Fruit fly (Drosophila melanogaster): ENCODE measurements around the gene Pcyt2.

Gene Pcyt2

dm6 chr3L:1586266-1587054, 33.2 kb downstream of the Pcyt2 start (continued):
- TF ChIP-seq vvl (GFP tag; IDR thresholded peaks at IDR 0.05): peak; percentile 80
- TF ChIP-seq wdn (GFP tag; IDR thresholded peaks at IDR 0.05): no peak
- no peak for TF ChIP-seq ap (GFP tag; IDR thresholded peaks at IDR 0.05)
- TF ChIP-seq CG12299 (tag; optimal IDR thresholded peaks at IDR 0.05): no peak
- TF ChIP-seq stc (GFP tag; IDR thresholded peaks at IDR 0.05): no peak; the same call in 1 of the 2 replicates
- 0 out of 3 replicates have a peak, but pooled peaks have one; percentile 18 for TF ChIP-seq ken (GFP tag; IDR thresholded peaks at IDR 0.05)
- TF ChIP-seq BEAF-32 (GFP tag; optimal IDR thresholded peaks at IDR 0.05): no peak
- TF ChIP-seq peb (GFP tag; IDR thresholded peaks at IDR 0.05): no peak
- peak; percentile 81 for TF ChIP-seq Med (GFP tag)
- TF ChIP-seq ac (GFP tag; optimal IDR thresholded peaks at IDR 0.05): no peak
- peak; percentile 96 to 100 for TF ChIP-seq Trl (optimal IDR thresholded peaks at IDR 0.05)
- peak; percentile 78 for TF ChIP-seq Trl (GFP tag; optimal IDR thresholded peaks at IDR 0.05)
- TF ChIP-seq exex (tag; optimal IDR thresholded peaks at IDR 0.05): peak; percentile 59
- TF ChIP-seq hkb (optimal IDR thresholded peaks at IDR 0.05): no peak
- peak; percentile 56 for TF ChIP-seq hkb (GFP tag; IDR thresholded peaks at IDR 0.05)
- TF ChIP-seq CG11456 (GFP tag; IDR thresholded peaks at IDR 0.05): no peak
- peak; percentile 63; the same call in 2 of the 3 replicates for TF ChIP-seq Doc3 (GFP tag; IDR thresholded peaks at IDR 0.05; ENCODE audit: partially characterized antibody)
- peak; percentile 24 for TF ChIP-seq CG6254 (GFP tag; optimal IDR thresholded peaks at IDR 0.05)
- no peak for TF ChIP-seq run (tag; optimal IDR thresholded peaks at IDR 0.05)
- TF ChIP-seq CG9932 (GFP tag; IDR thresholded peaks at IDR 0.05): no peak
- TF ChIP-seq Ptx1 (GFP tag; IDR thresholded peaks at IDR 0.05): no peak
- no peak for TF ChIP-seq CG12659 (GFP tag; optimal IDR thresholded peaks at IDR 0.05)
- TF ChIP-seq CG34224 (GFP tag; IDR thresholded peaks at IDR 0.05; ENCODE audit: partially characterized antibody): peak; percentile 69
- no peak for TF ChIP-seq CG16813 (GFP tag; IDR thresholded peaks at IDR 0.05; ENCODE audit: partially characterized antibody)
- no peak for TF ChIP-seq CG11247 (GFP tag; IDR thresholded peaks at IDR 0.05)
- peak; percentile 99 for TF ChIP-seq yki (optimal IDR thresholded peaks at IDR 0.05)
- no peak for TF ChIP-seq tio (GFP tag; optimal IDR thresholded peaks at IDR 0.05)
- TF ChIP-seq Aef1 (GFP tag; IDR thresholded peaks at IDR 0.05): no peak
- no peak for TF ChIP-seq CG10267 (tag; optimal IDR thresholded peaks at IDR 0.05)
- no peak for TF ChIP-seq CG12942 (GFP tag; optimal IDR thresholded peaks at IDR 0.05)
- 0 out of 3 replicates have a peak, but pooled peaks have one; percentile 45 for TF ChIP-seq HLH4C (GFP tag; IDR thresholded peaks at IDR 0.05; ENCODE audit: partially characterized antibody)
- peak; percentile 20 for TF ChIP-seq CG12071 (GFP tag; optimal IDR thresholded peaks at IDR 0.05)
- TF ChIP-seq Meics (GFP tag; optimal IDR thresholded peaks at IDR 0.05): peak; percentile 36
- TF ChIP-seq CG8944 (GFP tag; optimal IDR thresholded peaks at IDR 0.05): no peak
- TF ChIP-seq ara (GFP tag; IDR thresholded peaks at IDR 0.05): no peak
- no peak for TF ChIP-seq CG1603 (tag; optimal IDR thresholded peaks at IDR 0.05)
- peak; percentile 27; the same call in 1 of the 2 replicates for TF ChIP-seq Awh (GFP tag; IDR thresholded peaks at IDR 0.05)
- no peak for TF ChIP-seq slp2 (GFP tag; optimal IDR thresholded peaks at IDR 0.05)
- no peak for TF ChIP-seq CG2875 (GFP tag; optimal IDR thresholded peaks at IDR 0.05)
- TF ChIP-seq Poxn (GFP tag; IDR thresholded peaks at IDR 0.05): no peak
- peak; percentile 29 for TF ChIP-seq CrebB (tag; optimal IDR thresholded peaks at IDR 0.05)
- TF ChIP-seq Lhr (GFP tag; optimal IDR thresholded peaks at IDR 0.05): no peak
- no peak for TF ChIP-seq mld (GFP tag; IDR thresholded peaks at IDR 0.05; ENCODE audit: partially characterized antibody)
- peak; percentile 30; the same call in 1 of the 2 replicates for TF ChIP-seq seq (GFP tag; IDR thresholded peaks at IDR 0.05)
- TF ChIP-seq ATbp (GFP tag; optimal IDR thresholded peaks at IDR 0.05): no peak
- TF ChIP-seq sisA (GFP tag; IDR thresholded peaks at IDR 0.05): no peak
- peak; percentile 9 for TF ChIP-seq Side (GFP tag; optimal IDR thresholded peaks at IDR 0.05)
- no peak for TF ChIP-seq pfk (GFP tag; optimal IDR thresholded peaks at IDR 0.05)
- no peak for TF ChIP-seq ash1 (GFP tag; optimal IDR thresholded peaks at IDR 0.05)
- TF ChIP-seq CG11723 (GFP tag; optimal IDR thresholded peaks at IDR 0.05): no peak

All from whole organism, embryonic.